Fruit fly (Drosophila melanogaster) whole organism, wandering third instar larva: Measurements from ENCODE around the gene CG13950.

ENCODE experiments used
- Abd-B ChIP-seq: fragments of >200 bp; optimal IDR thresholded peaks from 2 replicates; lab custom pipeline; 2017; ENCODE audit warnings: missing biosample characterization, missing genetic modification characterization
- CG32264 ChIP-seq: fragments of 200-800 bp; sonication (Bioruptor generic); optimal IDR thresholded peaks from 2 replicates; lab custom pipeline; 2016; ENCODE audit warnings: missing biosample characterization, missing genetic modification characterization
- CG9705 ChIP-seq: fragments of 200-800 bp; sonication (Bioruptor generic); optimal IDR thresholded peaks from 2 replicates; lab custom pipeline; 2018; ENCODE audit warnings: missing biosample characterization, mild to moderate bottlenecking, missing genetic modification characterization
- CrebA ChIP-seq: fragments of 200-800 bp; sonication (Bioruptor generic); optimal IDR thresholded peaks from 2 replicates; lab custom pipeline; 2016; ENCODE audit warnings: missing biosample characterization, mild to moderate bottlenecking, missing genetic modification characterization, borderline replicate concordance
- Dfd ChIP-seq: fragments of >200 bp; optimal IDR thresholded peaks from 2 replicates; lab custom pipeline; 2017; ENCODE audit warnings: missing biosample characterization, missing genetic modification characterization
- Dif ChIP-seq: fragments of 200-275, 200-300 bp; sonication (Bioruptor generic); optimal IDR thresholded peaks from 2 replicates; lab custom pipeline; 2018; ENCODE audit warnings: missing biosample characterization, missing genetic modification characterization; ENCODE audit not compliant: partially characterized antibody
- GATAd ChIP-seq: sonication (Bioruptor generic); optimal IDR thresholded peaks from 2 replicates; lab custom pipeline; 2016; ENCODE audit warnings: missing biosample characterization, missing genetic modification characterization
- HLH106 ChIP-seq: fragments of 200-800 bp; optimal IDR thresholded peaks from 3 replicates; lab custom pipeline; 2019; ENCODE audit warnings: missing biosample characterization, mild to moderate bottlenecking, missing genetic modification characterization, moderate library complexity
- Hnf4 ChIP-seq: fragments of 200-800 bp; sonication (Bioruptor generic); optimal IDR thresholded peaks from 2 replicates; lab custom pipeline; 2016; ENCODE audit warnings: missing biosample characterization, mild to moderate bottlenecking, missing genetic modification characterization
- Hr78 ChIP-seq: fragments of >200 bp; optimal IDR thresholded peaks from 2 replicates; lab custom pipeline; 2017; ENCODE audit warnings: missing biosample characterization, missing genetic modification characterization
- Hr83 ChIP-seq: fragments of 200-300 bp; sonication (Bioruptor generic); optimal IDR thresholded peaks from 2 replicates; lab custom pipeline; 2016; ENCODE audit warnings: missing biosample characterization, mild to moderate bottlenecking, missing genetic modification characterization, moderate library complexity; ENCODE audit not compliant: poor library complexity, severe bottlenecking
- Jra ChIP-seq: sonication (Bioruptor generic); optimal IDR thresholded peaks from 2 replicates; lab custom pipeline; 2016; ENCODE audit warnings: missing biosample characterization, missing genetic modification characterization
- Mio ChIP-seq: sonication (Bioruptor generic); optimal IDR thresholded peaks from 2 replicates; lab custom pipeline; 2016; ENCODE audit warnings: missing biosample characterization, missing genetic modification characterization
- Myc ChIP-seq: fragments of >200 bp; optimal IDR thresholded peaks from 2 replicates; lab custom pipeline; 2017
- N ChIP-seq: fragments of >200 bp; optimal IDR thresholded peaks from 2 replicates; lab custom pipeline; 2018; ENCODE audit warnings: missing biosample characterization, missing external identifiers, missing genetic modification characterization
- OdsH ChIP-seq: fragments of 200-800 bp; sonication (Bioruptor generic); optimal IDR thresholded peaks from 2 replicates; lab custom pipeline; 2016; ENCODE audit warnings: missing biosample characterization, mild to moderate bottlenecking, missing genetic modification characterization
- Rel ChIP-seq, 2 experiments: fragments of 200-800 bp; sonication (Bioruptor generic) in 1 of 2; optimal IDR thresholded peaks; 2 replicates in 1 of 2; 3 replicates in 1 of 2; lab custom pipeline; 2016 to 2019; ENCODE audit warnings: mild to moderate bottlenecking in 2 of 2, missing biosample characterization in 2 of 2, missing genetic modification characterization in 2 of 2, moderate library complexity in 1 of 2
- Sp1 ChIP-seq: fragments of 200-800 bp; sonication (Bioruptor generic); optimal IDR thresholded peaks from 3 replicates; lab custom pipeline; 2019; ENCODE audit warnings: missing biosample characterization, mild to moderate bottlenecking, missing genetic modification characterization, moderate library complexity
- Vsx2 ChIP-seq: fragments of 200-300, 225-300 bp; sonication (Bioruptor generic); optimal IDR thresholded peaks from 2 replicates; lab custom pipeline; 2018; ENCODE audit warnings: missing biosample characterization, missing genetic modification characterization; ENCODE audit not compliant: partially characterized antibody
- br ChIP-seq: fragments of 200-800 bp; sonication (Bioruptor generic); optimal IDR thresholded peaks from 2 replicates; lab custom pipeline; 2016; ENCODE audit warnings: missing biosample characterization, missing genetic modification characterization
- dl ChIP-seq, 2 experiments: fragments of 175-275, 200-275 bp in 1 of 2; fragments of 200-275 bp in 1 of 2; sonication (Bioruptor generic); optimal IDR thresholded peaks; lab custom pipeline; 2018; ENCODE audit warnings: mild to moderate bottlenecking in 2 of 2, missing biosample characterization in 2 of 2, missing genetic modification characterization in 2 of 2, moderate library complexity in 2 of 2; ENCODE audit not compliant: partially characterized antibody in 2 of 2, insufficient read depth in 1 of 2
- ey ChIP-seq: fragments of 200-800 bp; sonication (Bioruptor generic); optimal IDR thresholded peaks from 2 replicates; lab custom pipeline; 2016; ENCODE audit warnings: missing biosample characterization, missing genetic modification characterization
- foxo ChIP-seq, 2 experiments: fragments of 200-800 bp; sonication (Bioruptor generic); optimal IDR thresholded peaks; 2 replicates in 1 of 2; 3 replicates in 1 of 2; lab custom pipeline; 2016 to 2017; ENCODE audit warnings: missing biosample characterization in 2 of 2, missing genetic modification characterization in 2 of 2
- fru ChIP-seq: fragments of 200-800 bp; sonication (Bioruptor generic); optimal IDR thresholded peaks from 3 replicates; lab custom pipeline; 2016; ENCODE audit warnings: missing biosample characterization, mild to moderate bottlenecking, missing genetic modification characterization
- h ChIP-seq: fragments of 200-800 bp; sonication (Bioruptor generic); optimal IDR thresholded peaks from 3 replicates; lab custom pipeline; 2016; ENCODE audit warnings: missing biosample characterization, mild to moderate bottlenecking, missing genetic modification characterization
- jim ChIP-seq: fragments of 175-275, 200-325 bp; sonication (Bioruptor generic); optimal IDR thresholded peaks from 2 replicates; lab custom pipeline; 2016; ENCODE audit warnings: missing biosample characterization, mild to moderate bottlenecking, missing genetic modification characterization
- pan ChIP-seq: fragments of >200 bp; optimal IDR thresholded peaks from 2 replicates; lab custom pipeline; 2017
- psq ChIP-seq: fragments of 200-800 bp; sonication (Bioruptor generic); optimal IDR thresholded peaks from 3 replicates; lab custom pipeline; 2017; ENCODE audit warnings: missing biosample characterization, mild to moderate bottlenecking, missing genetic modification characterization, moderate library complexity
- rgr ChIP-seq: fragments of 200-800 bp; sonication (Bioruptor generic); optimal IDR thresholded peaks from 3 replicates; lab custom pipeline; 2016; ENCODE audit warnings: missing biosample characterization, mild to moderate bottlenecking, missing genetic modification characterization
- sv ChIP-seq: fragments of 200-800 bp; sonication (Bioruptor generic); optimal IDR thresholded peaks from 3 replicates; lab custom pipeline; 2016; ENCODE audit warnings: missing biosample characterization, missing genetic modification characterization
- tai ChIP-seq: sonication (Bioruptor generic); optimal IDR thresholded peaks from 2 replicates; lab custom pipeline; 2016; ENCODE audit warnings: missing biosample characterization, missing genetic modification characterization
- usp ChIP-seq: fragments of >200 bp; optimal IDR thresholded peaks from 2 replicates; lab custom pipeline; 2017; ENCODE audit warnings: missing biosample characterization, missing genetic modification characterization

The CG13950 gene

dm6 chr2L:819315-820032 is 40.5 kb upstream of the CG13950 start, which contains the start of the genes PGAP2 and Clp (continued):
- TF ChIP-seq Hnf4 (GFP tag; lab: Kevin White, UChicago) (no peak), Sp1 (GFP tag; lab: Kevin White, UChicago) (peak; percentile 74), usp (GFP tag; lab: Kevin White, UChicago) (no peak), GATAd (GFP tag; lab: Kevin White, UChicago) (no peak), Jra (no peak), Vsx2 (no peak), sv (GFP tag; lab: Kevin White, UChicago) (peak; percentile 32), CG32264 (GFP tag; lab: Kevin White, UChicago) (no peak), psq (GFP tag; lab: Kevin White, UChicago) (peak; percentile 57), h (no peak), tai (no peak), jim (GFP tag; lab: Kevin White, UChicago) (no peak), Hr78 (no peak), Mio (GFP tag; lab: Kevin White, UChicago) (no peak), fru (GFP tag; lab: Kevin White, UChicago) (no peak)

- TF ChIP-seq CG9705 (GFP tag; lab: Kevin White, UChicago), result no peak
- no peak for TF ChIP-seq Hr83 (GFP tag; lab: Kevin White, UChicago)
- peak; percentile 22 for TF ChIP-seq rgr (GFP tag; lab: Kevin White, UChicago)
- TF ChIP-seq Dif (GFP tag; lab: Kevin White, UChicago), result no peak
- no peak for TF ChIP-seq Myc (lab: Kevin White, UChicago)
- TF ChIP-seq Rel (GFP tag; optimal IDR thresholded peaks at IDR 0.05; lab: Kevin White, UChicago), result no peak
- TF ChIP-seq Rel (tag; optimal IDR thresholded peaks at IDR 0.05; lab: Kevin White, UChicago), result peak; percentile 71
- TF ChIP-seq dl (GFP tag; optimal IDR thresholded peaks at IDR 0.05; lab: Kevin White, UChicago; ENCODE audit: insufficient read depth in 1 of 2, partially characterized antibody in 2 of 2), result no peak
- no peak for TF ChIP-seq Dfd (GFP tag; lab: Kevin White, UChicago)
These were observed 38.6 kb upstream of the CG13950 start, which contains the start of gene CG3662 for dm6 chr2L:821242-821985. CG3662 (plus strand) TSS chr2L:821289.

dm6 chr2L:821986-822711 is 37.8 kb upstream of the CG13950 start:
- no peak for TF ChIP-seq Hnf4 (GFP tag; lab: Kevin White, UChicago)
- peak; percentile 13 for TF ChIP-seq fru (GFP tag; lab: Kevin White, UChicago)

dm6 chr2L:825768-826263 is 34.2 kb upstream of the CG13950 start, which contains the start of the genes CG3862 and dock:
CG3862 (minus strand) TSS chr2L:825861.
dock (plus strand) TSS chr2L:825969.
- no peak for TF ChIP-seq pan (lab: Kevin White, UChicago)
- peak; percentile 61 for TF ChIP-seq Sp1 (GFP tag; lab: Kevin White, UChicago)
- TF ChIP-seq HLH106 (tag; lab: Kevin White, UChicago), result peak; percentile 17
- TF ChIP-seq sv (GFP tag; lab: Kevin White, UChicago), result peak; percentile 2
- peak in 1 of 2 experiments; percentile 73 for TF ChIP-seq foxo (GFP tag; optimal IDR thresholded peaks at IDR 0.05; lab: Kevin White, UChicago)
- no peak for TF ChIP-seq psq (GFP tag; lab: Kevin White, UChicago)
- TF ChIP-seq h, result peak; percentile 50
- TF ChIP-seq OdsH (GFP tag; lab: Kevin White, UChicago), result peak; percentile 33
- peak; percentile 59 for TF ChIP-seq Hnf4 (GFP tag; lab: Kevin White, UChicago)
- no peak for TF ChIP-seq CG9705 (GFP tag; lab: Kevin White, UChicago)
- TF ChIP-seq Jra, result peak; percentile 32
- TF ChIP-seq fru (GFP tag; lab: Kevin White, UChicago), result peak; percentile 66
- peak in 1 of 2 experiments; percentile 2 for TF ChIP-seq dl (GFP tag; optimal IDR thresholded peaks at IDR 0.05; lab: Kevin White, UChicago; ENCODE audit: insufficient read depth in 1 of 2, partially characterized antibody in 2 of 2)
- no peak for TF ChIP-seq Abd-B (GFP tag; lab: Kevin White, UChicago)
- no peak for TF ChIP-seq CrebA
- no peak for TF ChIP-seq Rel (GFP tag; optimal IDR thresholded peaks at IDR 0.05; lab: Kevin White, UChicago)
- TF ChIP-seq Rel (tag; optimal IDR thresholded peaks at IDR 0.05; lab: Kevin White, UChicago), result peak; percentile 61
- TF ChIP-seq GATAd (GFP tag; lab: Kevin White, UChicago), result no peak
- TF ChIP-seq Myc (lab: Kevin White, UChicago), result peak; percentile 55
- TF ChIP-seq N (GFP tag; lab: Kevin White, UChicago), result peak; percentile 18
- peak; percentile 59 for TF ChIP-seq rgr (GFP tag; lab: Kevin White, UChicago)
- no peak for TF ChIP-seq Hr78
- peak; percentile 89 for TF ChIP-seq Hr83 (GFP tag; lab: Kevin White, UChicago)
- TF ChIP-seq ey (GFP tag; lab: Kevin White, UChicago), result peak; percentile 23
- no peak for TF ChIP-seq jim (GFP tag; lab: Kevin White, UChicago)
- peak; percentile 61 for TF ChIP-seq br (GFP tag; lab: Kevin White, UChicago)
